Fruit fly (Drosophila melanogaster) whole organism, embryonic: ENCODE measurements around the gene frac.

Source experiments
- Antp ChIP-seq: fragments of 200-800 bp; sonication (Bioruptor generic); optimal IDR thresholded peaks from 3 replicates; lab custom pipeline; 2016; ENCODE audit warnings: missing biosample characterization, missing genetic modification characterization
- CG10543 ChIP-seq: fragments of 200-800 bp; sonication (Bioruptor generic); optimal IDR thresholded peaks from 3 replicates; lab custom pipeline; 2017; ENCODE audit warnings: missing biosample characterization, mild to moderate bottlenecking, missing genetic modification characterization, moderate library complexity
- CG17328 ChIP-seq: fragments of 200-800 bp; sonication (Bioruptor generic); IDR thresholded peaks from 2 replicates; pipeline ENCODE4 v1.3.6; 2022; ENCODE audit warnings: missing biosample characterization, missing genetic modification characterization
- CG2199 ChIP-seq: fragments of 200-800 bp; sonication (Bioruptor generic); IDR thresholded peaks from 3 replicates; pipeline ENCODE4 v1.3.6; 2022; ENCODE audit warnings: missing biosample characterization, missing genetic modification characterization
- CG2889 ChIP-seq: fragments of 200-800 bp; sonication (Bioruptor generic); IDR thresholded peaks from 3 replicates; pipeline ENCODE4 v1.3.6; 2022; ENCODE audit warnings: missing biosample characterization, missing genetic modification characterization
- CG34376 ChIP-seq: fragments of 200-800 bp; sonication (Bioruptor generic); optimal IDR thresholded peaks from 2 replicates; lab custom pipeline; 2018; ENCODE audit warnings: missing biosample characterization, mild to moderate bottlenecking, missing genetic modification characterization
- CG3995 ChIP-seq: fragments of 200-800 bp; sonication (Bioruptor generic); optimal IDR thresholded peaks from 3 replicates; lab custom pipeline; 2016; ENCODE audit warnings: missing biosample characterization, missing genetic modification characterization
- CG6791 ChIP-seq: fragments of 200-800 bp; sonication (Bioruptor generic); IDR thresholded peaks from 3 replicates; pipeline ENCODE4 v1.3.6; 2022; ENCODE audit warnings: missing biosample characterization, missing genetic modification characterization; ENCODE audit not compliant: partially characterized antibody
- CG8281 ChIP-seq: fragments of 200-800 bp; sonication (Bioruptor generic); optimal IDR thresholded peaks from 2 replicates; lab custom pipeline; 2018; ENCODE audit warnings: missing biosample characterization, mild to moderate bottlenecking, missing genetic modification characterization, moderate library complexity
- CG8359 ChIP-seq: fragments of 200-800 bp; sonication (Bioruptor generic); optimal IDR thresholded peaks from 2 replicates; lab custom pipeline; 2017; ENCODE audit warnings: missing biosample characterization, mild to moderate bottlenecking, missing genetic modification characterization, borderline replicate concordance
- CG9727 ChIP-seq: fragments of 200-800 bp; sonication (Bioruptor generic); optimal IDR thresholded peaks from 3 replicates; lab custom pipeline; 2017; ENCODE audit warnings: missing biosample characterization, mild to moderate bottlenecking, missing genetic modification characterization
- E2f1 ChIP-seq: fragments of 200-800 bp; sonication (Bioruptor generic); IDR thresholded peaks from 2 replicates; pipeline ENCODE4 v1.3.6; 2022; ENCODE audit warnings: missing biosample characterization, missing genetic modification characterization
- Gug ChIP-seq: fragments of 200-800 bp; sonication (Bioruptor generic); IDR thresholded peaks from 4 replicates; pipeline ENCODE4 v1.3.6; 2022; ENCODE audit warnings: missing biosample characterization, missing genetic modification characterization
- H2.0 ChIP-seq: fragments of 200-800 bp; sonication (Bioruptor generic); IDR thresholded peaks from 2 replicates; pipeline ENCODE4 v1.3.6; 2022; ENCODE audit warnings: missing biosample characterization, missing genetic modification characterization
- MESR4 ChIP-seq: fragments of 200-800 bp; sonication (Bioruptor generic); optimal IDR thresholded peaks from 2 replicates; lab custom pipeline; 2018; ENCODE audit warnings: missing biosample characterization, mild to moderate bottlenecking, missing genetic modification characterization, moderate library complexity
- Meics ChIP-seq: fragments of 200-800 bp; sonication (Bioruptor generic); optimal IDR thresholded peaks from 2 replicates; lab custom pipeline; 2017; ENCODE audit warnings: missing biosample characterization, mild to moderate bottlenecking, missing genetic modification characterization
- NK7.1 ChIP-seq: fragments of 200-800 bp; sonication (Bioruptor generic); optimal IDR thresholded peaks from 3 replicates; lab custom pipeline; 2016; ENCODE audit warnings: missing biosample characterization, missing genetic modification characterization
- Pdp1 ChIP-seq, 2 experiments: fragments of 200-800 bp; sonication (Bioruptor generic); optimal IDR thresholded peaks; 3 replicates each; lab custom pipeline; 2016; ENCODE audit warnings: missing biosample characterization in 2 of 2, missing genetic modification characterization in 2 of 2, mild to moderate bottlenecking in 1 of 2, moderate library complexity in 1 of 2
- Ptx1 ChIP-seq: fragments of 200-800 bp; sonication (Bioruptor generic); IDR thresholded peaks from 2 replicates; pipeline ENCODE4 v1.3.6; 2022; ENCODE audit warnings: missing biosample characterization, missing genetic modification characterization
- Rfx ChIP-seq: fragments of 200-800 bp; sonication (Bioruptor generic); IDR thresholded peaks from 2 replicates; pipeline ENCODE4 v1.3.6; 2022; ENCODE audit warnings: missing biosample characterization, missing genetic modification characterization
- Sin3A ChIP-seq: fragments of >200 bp; optimal IDR thresholded peaks from 2 replicates; lab custom pipeline; 2018
- al ChIP-seq: fragments of 200-800 bp; sonication (Bioruptor generic); IDR thresholded peaks from 2 replicates; pipeline ENCODE4 v1.3.6; 2022; ENCODE audit warnings: missing biosample characterization, missing genetic modification characterization
- bab2 ChIP-seq: fragments of 200-800 bp; sonication (Bioruptor generic); optimal IDR thresholded peaks from 2 replicates; lab custom pipeline; 2016; ENCODE audit warnings: missing biosample characterization, missing genetic modification characterization
- bcd ChIP-seq: fragments of 200-800 bp; sonication (Bioruptor generic); optimal IDR thresholded peaks from 2 replicates; lab custom pipeline; 2017; ENCODE audit warnings: missing biosample characterization, mild to moderate bottlenecking, missing genetic modification characterization
- bsh ChIP-seq, 2 experiments: fragments of 200-800 bp; sonication (Bioruptor generic); optimal IDR thresholded peaks; 2 replicates each; lab custom pipeline; 2017 to 2018; ENCODE audit warnings: mild to moderate bottlenecking in 2 of 2, missing biosample characterization in 2 of 2, missing genetic modification characterization in 2 of 2, moderate library complexity in 1 of 2
- chinmo ChIP-seq: fragments of 200-800 bp; sonication (Bioruptor generic); IDR thresholded peaks from 4 replicates; pipeline ENCODE4 v1.3.6; 2022; ENCODE audit warnings: missing biosample characterization, missing genetic modification characterization; ENCODE audit not compliant: partially characterized antibody
- ci ChIP-seq: fragments of 200-800 bp; sonication (Bioruptor generic); IDR thresholded peaks from 3 replicates; pipeline ENCODE4 v1.3.6; 2022; ENCODE audit warnings: missing biosample characterization, missing genetic modification characterization
- crol ChIP-seq: fragments of 200-800 bp; sonication (Bioruptor generic); IDR thresholded peaks from 2 replicates; pipeline ENCODE4 v1.3.6; 2022; ENCODE audit warnings: missing biosample characterization, missing genetic modification characterization
- gem ChIP-seq: fragments of 200-800 bp; sonication (Bioruptor generic); optimal IDR thresholded peaks from 2 replicates; lab custom pipeline; 2019; ENCODE audit warnings: missing biosample characterization, mild to moderate bottlenecking, missing genetic modification characterization, moderate library complexity
- gro ChIP-seq: fragments of 200-800 bp; sonication (Bioruptor generic); optimal IDR thresholded peaks from 2 replicates; lab custom pipeline; 2016; ENCODE audit warnings: missing biosample characterization, missing genetic modification characterization
- kni ChIP-seq: fragments of 200-800 bp; sonication (Bioruptor generic); optimal IDR thresholded peaks from 3 replicates; lab custom pipeline; 2017; ENCODE audit warnings: mild to moderate bottlenecking, missing biosample characterization, missing genetic modification reagents, missing genetic modification characterization
- sd ChIP-seq: fragments of 200-800 bp; sonication (Bioruptor generic); optimal IDR thresholded peaks from 3 replicates; lab custom pipeline; 2018; ENCODE audit warnings: missing biosample characterization, mild to moderate bottlenecking, missing genetic modification characterization, moderate library complexity
- sens ChIP-seq: fragments of 200-800 bp; sonication (Bioruptor generic); peaks from one replicate; lab custom pipeline; 2016; ENCODE audit warnings: missing biosample characterization, missing genetic modification characterization
- sob ChIP-seq: fragments of 200-800 bp; sonication (Bioruptor generic); IDR thresholded peaks from 2 replicates; pipeline ENCODE4 v1.3.6; 2022; ENCODE audit warnings: missing biosample characterization, missing genetic modification characterization
- sug ChIP-seq: fragments of 200-800 bp; optimal IDR thresholded peaks from 2 replicates; lab custom pipeline; 2019; ENCODE audit warnings: missing biosample characterization, mild to moderate bottlenecking, missing genetic modification characterization, moderate library complexity
- tin ChIP-seq: fragments of 200-800 bp; sonication (Bioruptor generic); optimal IDR thresholded peaks from 3 replicates; lab custom pipeline; 2016; ENCODE audit warnings: missing biosample characterization, missing genetic modification characterization
- unpg ChIP-seq: fragments of 200-800 bp; sonication (Bioruptor generic); optimal IDR thresholded peaks from 3 replicates; lab custom pipeline; 2018; ENCODE audit warnings: missing biosample characterization, mild to moderate bottlenecking, missing genetic modification characterization, moderate library complexity
- vvl ChIP-seq: fragments of 200-800 bp; sonication (Bioruptor generic); IDR thresholded peaks from 2 replicates; pipeline ENCODE4 v1.3.6; 2022; ENCODE audit warnings: missing biosample characterization, missing genetic modification characterization
- wor ChIP-seq: fragments of 200-800 bp; sonication (Bioruptor generic); IDR thresholded peaks from 2 replicates; pipeline ENCODE4 v1.3.6; 2022; ENCODE audit warnings: missing biosample characterization, missing genetic modification characterization
- zen2 ChIP-seq: fragments of 200-800 bp; sonication (Bioruptor generic); IDR thresholded peaks from 3 replicates; pipeline ENCODE4 v1.3.6; 2022; ENCODE audit warnings: missing biosample characterization, missing genetic modification characterization; ENCODE audit not compliant: partially characterized antibody

frac gene

DNA sequence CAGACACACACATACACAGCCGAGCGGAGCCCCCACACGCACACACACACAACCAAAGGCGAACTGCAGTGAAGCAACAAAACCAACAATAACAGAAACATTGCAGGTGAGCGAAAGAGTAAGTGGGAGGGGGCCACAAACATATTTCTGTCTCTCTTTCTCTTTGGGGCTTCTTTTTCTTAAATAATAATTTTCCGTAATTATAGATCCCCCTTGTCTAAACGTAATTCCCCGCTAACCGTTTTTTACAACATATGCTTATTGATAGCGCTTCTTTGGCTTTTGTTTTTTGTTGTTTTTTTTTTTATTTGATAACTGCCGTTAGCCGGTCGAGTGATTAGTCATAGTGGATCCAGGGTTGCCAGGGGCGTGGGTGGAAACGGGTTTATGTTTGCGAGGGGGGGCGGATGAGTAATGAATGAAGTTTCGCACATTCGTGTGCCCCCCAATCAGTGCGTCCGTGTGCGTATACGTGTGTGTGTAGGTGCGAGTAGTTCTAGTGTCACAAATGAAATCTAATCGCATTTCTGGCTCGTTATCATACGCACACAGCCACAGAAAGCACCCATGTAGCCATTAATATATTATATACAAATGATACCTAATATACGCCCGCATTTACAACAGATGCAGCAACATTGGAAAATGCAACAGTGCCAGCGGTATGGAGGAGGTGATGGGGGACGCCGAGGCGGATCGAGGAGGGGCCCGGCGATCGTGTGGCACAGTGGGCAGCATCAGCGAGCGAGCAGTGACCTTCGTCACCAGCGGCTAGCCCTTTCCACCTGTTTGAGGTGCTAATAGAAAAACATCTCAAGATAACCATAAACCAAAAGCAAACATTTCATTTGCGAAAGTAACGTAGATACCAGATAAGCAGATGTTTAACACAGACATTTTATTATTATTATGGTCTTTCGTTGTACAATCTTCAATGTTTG lies 33.1 kb upstream of the frac start (continued):
- TF ChIP-seq E2f1 (GFP tag; lab: Robert Waterston, UW) (peak; percentile 37; the same call in 1 of the 2 replicates), CG10543 (GFP tag; lab: Kevin White, UChicago) (peak; percentile 63), Ptx1 (GFP tag; lab: Robert Waterston, UW) (0 out of 2 replicates have a peak, but pooled peaks have one; percentile 10), vvl (GFP tag; lab: Robert Waterston, UW) (peak; percentile 12; the same call in 1 of the 2 replicates), Gug (GFP tag; lab: Robert Waterston, UW) (peak; percentile 33; the same call in 2 of the 4 replicates), CG2889 (GFP tag; lab: Robert Waterston, UW) (0 out of 3 replicates have a peak, but pooled peaks have one; percentile 17), CG6791 (GFP tag; lab: Robert Waterston, UW) (no peak), unpg (peak; percentile 36), sug (tag; lab: Kevin White, UChicago) (peak; percentile 97), NK7.1 (GFP tag; lab: Kevin White, UChicago) (peak; percentile 25), CG9727 (GFP tag; lab: Kevin White, UChicago) (no peak), H2.0 (GFP tag; lab: Robert Waterston, UW) (peak; percentile 24; the same call in 1 of the 2 replicates), bsh (GFP tag; optimal IDR thresholded peaks at IDR 0.05; lab: Kevin White, UChicago) (peak in 1 of 2 experiments; percentile 15), CG17328 (GFP tag; lab: Robert Waterston, UW) (no peak; the same call in 1 of the 2 replicates), kni (peak; percentile 52), bcd (GFP tag; lab: Kevin White, UChicago) (peak; percentile 10), zen2 (GFP tag; lab: Robert Waterston, UW) (0 out of 3 replicates have a peak, but pooled peaks have one; percentile 25), Pdp1 (GFP tag; optimal IDR thresholded peaks at IDR 0.05; lab: Kevin White, UChicago) (peak in 1 of 2 experiments; percentile 14), sens (peak; percentile 76), CG3995 (GFP tag; lab: Kevin White, UChicago) (no peak), Antp (GFP tag; lab: Kevin White, UChicago) (peak; percentile 4), sd (peak; percentile 73), gem (tag; lab: Kevin White, UChicago) (peak; percentile 29), CG8359 (GFP tag; lab: Kevin White, UChicago) (no peak), CG34376 (GFP tag; lab: Kevin White, UChicago) (peak; percentile 6), sob (GFP tag; lab: Robert Waterston, UW) (peak; percentile 27; the same call in 1 of the 2 replicates), CG8281 (tag; lab: Kevin White, UChicago) (peak; percentile 3), tin (no peak), bab2 (GFP tag; lab: Kevin White, UChicago) (peak; percentile 6), Meics (GFP tag; lab: Kevin White, UChicago) (peak; percentile 59), MESR4 (GFP tag; lab: Kevin White, UChicago) (peak; percentile 56)

DNA sequence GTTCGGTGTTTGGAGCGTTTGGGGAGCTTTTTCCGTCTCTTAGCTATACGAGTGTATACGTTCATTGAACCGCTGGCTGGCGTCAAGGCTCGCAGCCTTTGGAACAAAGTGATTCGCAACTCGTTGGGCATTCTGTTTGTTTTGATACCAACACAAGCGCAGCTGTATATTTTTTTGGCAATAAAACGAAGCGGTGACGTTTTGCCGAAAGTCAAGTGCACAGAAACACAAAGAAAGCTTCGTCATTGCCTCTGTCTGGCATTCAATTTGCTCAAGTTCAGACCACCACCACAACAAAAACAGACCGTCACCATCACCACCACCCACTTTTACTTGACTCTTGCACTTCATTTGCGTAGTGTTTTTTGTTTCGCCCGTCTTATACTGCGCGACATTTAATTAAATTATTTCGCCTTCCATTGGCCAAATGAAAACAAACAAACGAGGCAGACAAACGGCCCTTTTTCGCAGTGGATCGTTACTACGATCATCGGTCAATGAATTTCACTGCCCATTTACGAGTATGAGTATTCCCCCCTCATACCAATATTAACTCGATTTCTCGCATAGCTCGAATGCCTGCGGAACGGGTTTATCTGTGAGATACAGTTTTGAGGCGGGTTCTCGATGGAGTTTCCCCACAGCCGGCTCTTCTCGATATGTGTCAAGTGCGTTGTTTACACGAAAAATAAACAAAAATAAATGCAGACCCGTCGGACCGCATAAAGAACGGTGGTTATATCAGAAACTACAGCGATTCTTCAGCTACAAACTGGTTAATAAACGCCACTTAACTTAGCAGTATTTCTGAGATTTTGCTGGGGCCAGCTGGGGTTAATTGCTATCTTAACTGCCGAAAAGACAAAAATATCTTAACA lies 31.7 kb upstream of the frac start:
- TF ChIP-seq Sin3A (lab: Kevin White, UChicago) (no peak), sens (peak; percentile 20), Rfx (GFP tag; lab: Robert Waterston, UW) (peak; percentile 30; the same call in 1 of the 2 replicates), crol (GFP tag; lab: Robert Waterston, UW) (0 out of 2 replicates have a peak, but pooled peaks have one; percentile 15), al (no peak), wor (GFP tag; lab: Robert Waterston, UW) (no peak), kni (peak; percentile 36), Pdp1 (GFP tag; optimal IDR thresholded peaks at IDR 0.05; lab: Kevin White, UChicago) (peak in 1 of 2 experiments; percentile 59), sd (peak; percentile 97), CG2199 (GFP tag; lab: Robert Waterston, UW) (0 out of 3 replicates have a peak, but pooled peaks have one; percentile 65), ci (GFP tag; lab: Robert Waterston, UW) (0 out of 3 replicates have a peak, but pooled peaks have one; percentile 0), chinmo (GFP tag; lab: Robert Waterston, UW) (peak; percentile 84; the same call in 2 of the 4 replicates), gro (no peak)
